Fruit fly (Drosophila melanogaster) whole organism, embryonic: ENCODE measurements around the gene Cpr.
A peak's percentile ranks its signal among the peaks of the same experiment; 100 is the strongest.

Source experiments
- ATbp ChIP-seq: fragments of 200-800 bp; sonication (Bioruptor generic); optimal IDR thresholded peaks from 2 replicates; lab custom pipeline; 2017; ENCODE audit warnings: missing biosample characterization, mild to moderate bottlenecking, missing genetic modification characterization, missing genetic modification reagents
- Abd-B ChIP-seq: fragments of 200-800 bp; sonication (Bioruptor generic); optimal IDR thresholded peaks from 2 replicates; lab custom pipeline; 2018; ENCODE audit warnings: missing biosample characterization, mild to moderate bottlenecking, missing genetic modification characterization, moderate library complexity
- Aef1 ChIP-seq: fragments of 200-800 bp; sonication (Bioruptor generic); IDR thresholded peaks from 3 replicates; pipeline ENCODE4 v1.3.6; 2022; ENCODE audit warnings: missing biosample characterization, missing genetic modification characterization
- CG10274 ChIP-seq: fragments of 200-800 bp; sonication (Bioruptor generic); optimal IDR thresholded peaks from 3 replicates; lab custom pipeline; 2017; ENCODE audit warnings: missing biosample characterization, mild to moderate bottlenecking, missing genetic modification characterization
- CG10431 ChIP-seq: fragments of 200-800 bp; sonication (Bioruptor generic); optimal IDR thresholded peaks from 3 replicates; lab custom pipeline; 2018; ENCODE audit warnings: missing biosample characterization, mild to moderate bottlenecking, missing genetic modification characterization
- CG11398 ChIP-seq: fragments of 200-800 bp; sonication (Bioruptor generic); optimal IDR thresholded peaks from 2 replicates; lab custom pipeline; 2016; ENCODE audit warnings: missing biosample characterization, missing genetic modification characterization
- CG1233 ChIP-seq: fragments of 200-800 bp; sonication (Bioruptor generic); optimal IDR thresholded peaks from 4 replicates; lab custom pipeline; 2018; ENCODE audit warnings: missing biosample characterization, mild to moderate bottlenecking, missing genetic modification characterization
- CG13894 ChIP-seq: fragments of 200-800 bp; sonication (Bioruptor generic); optimal IDR thresholded peaks from 3 replicates; lab custom pipeline; 2018; ENCODE audit warnings: missing biosample characterization, mild to moderate bottlenecking, missing genetic modification characterization, moderate library complexity
- CG14050 ChIP-seq: fragments of 200-800 bp; sonication (Bioruptor generic); IDR thresholded peaks from 3 replicates; pipeline ENCODE4 v1.3.6; 2022; ENCODE audit warnings: missing biosample characterization, missing genetic modification characterization
- CG14860 ChIP-seq: fragments of 200-800 bp; sonication (Bioruptor generic); IDR thresholded peaks from 3 replicates; pipeline ENCODE4 v1.3.6; 2022; ENCODE audit warnings: missing biosample characterization, missing genetic modification characterization; ENCODE audit not compliant: partially characterized antibody
- CG15073 ChIP-seq: fragments of 200-800 bp; sonication (Bioruptor generic); optimal IDR thresholded peaks from 2 replicates; lab custom pipeline; 2016; ENCODE audit warnings: missing biosample characterization, missing genetic modification characterization
- CG15696 ChIP-seq: fragments of 200-800 bp; sonication (Bioruptor generic); optimal IDR thresholded peaks from 2 replicates; lab custom pipeline; 2019; ENCODE audit warnings: missing biosample characterization, mild to moderate bottlenecking, missing genetic modification characterization, moderate library complexity
- CG16863 ChIP-seq: fragments of 200-800 bp; sonication (Bioruptor generic); optimal IDR thresholded peaks from 3 replicates; lab custom pipeline; 2016; ENCODE audit warnings: missing biosample characterization, missing genetic modification characterization
- CG18262 ChIP-seq: fragments of 200-800 bp; optimal IDR thresholded peaks from 3 replicates; lab custom pipeline; 2019; ENCODE audit warnings: missing biosample characterization, mild to moderate bottlenecking, missing genetic modification characterization, moderate library complexity
- CG2199 ChIP-seq: fragments of 200-800 bp; sonication (Bioruptor generic); IDR thresholded peaks from 3 replicates; pipeline ENCODE4 v1.3.6; 2022; ENCODE audit warnings: missing biosample characterization, missing genetic modification characterization
- CG3065 ChIP-seq: fragments of 200-800 bp; sonication (Bioruptor generic); optimal IDR thresholded peaks from 2 replicates; lab custom pipeline; 2016; ENCODE audit warnings: missing biosample characterization, missing genetic modification characterization
- CG31388 ChIP-seq: fragments of 200-800 bp; sonication (Bioruptor generic); optimal IDR thresholded peaks from 2 replicates; lab custom pipeline; 2016; ENCODE audit warnings: missing biosample characterization, missing genetic modification characterization
- CG4424 ChIP-seq: fragments of 200-800 bp; sonication (Bioruptor generic); optimal IDR thresholded peaks from 3 replicates; lab custom pipeline; 2016; ENCODE audit warnings: missing biosample characterization, missing genetic modification characterization
- CG6175 ChIP-seq: fragments of 200-800 bp; sonication (Bioruptor generic); IDR thresholded peaks from 3 replicates; pipeline ENCODE4 v1.3.6; 2022; ENCODE audit warnings: missing biosample characterization, missing genetic modification characterization
- CG6654 ChIP-seq: fragments of 200-800 bp; sonication (Bioruptor generic); optimal IDR thresholded peaks from 2 replicates; lab custom pipeline; 2017; ENCODE audit warnings: missing biosample characterization, mild to moderate bottlenecking, missing genetic modification characterization
- CG8290 ChIP-seq, 3 experiments: fragments of 200-800 bp; sonication (Bioruptor generic); optimal IDR thresholded peaks; 2 replicates each; lab custom pipeline; 2016 to 2019; ENCODE audit warnings: missing biosample characterization in 3 of 3, missing genetic modification characterization in 3 of 3, mild to moderate bottlenecking in 2 of 3, moderate library complexity in 1 of 3
- Eip74EF ChIP-seq, 2 experiments: fragments of 200-800 bp in 1 of 2; fragments of >200 bp in 1 of 2; sonication (Bioruptor generic) in 1 of 2; optimal IDR thresholded peaks; 2 replicates each; lab custom pipeline; 2017 to 2019; ENCODE audit warnings: missing biosample characterization in 2 of 2, missing genetic modification characterization in 2 of 2, mild to moderate bottlenecking in 1 of 2, moderate library complexity in 1 of 2
- HLH4C ChIP-seq: fragments of 200-800 bp; sonication (Bioruptor generic); IDR thresholded peaks from 3 replicates; pipeline ENCODE4 v1.3.6; 2022; ENCODE audit warnings: missing biosample characterization, missing genetic modification characterization; ENCODE audit not compliant: partially characterized antibody
- HmgD ChIP-seq: fragments of 200-800 bp; sonication (Bioruptor generic); optimal IDR thresholded peaks from 3 replicates; lab custom pipeline; 2016; ENCODE audit warnings: missing biosample characterization, missing genetic modification characterization
- Med ChIP-seq: fragments of 200-800 bp; sonication (Bioruptor generic); peaks from one replicate; lab custom pipeline; 2016; ENCODE audit warnings: missing biosample characterization, missing genetic modification characterization, mild to moderate bottlenecking, inconsistent platforms, moderate library complexity
- Oli ChIP-seq: fragments of 200-800 bp; sonication (Bioruptor generic); optimal IDR thresholded peaks from 2 replicates; lab custom pipeline; 2018; ENCODE audit warnings: missing biosample characterization, mild to moderate bottlenecking, missing genetic modification characterization, moderate library complexity
- Stat92E ChIP-seq, 3 experiments: fragments of >200 bp in 2 of 3; fragments of 200-800 bp in 1 of 3; sonication (Bioruptor generic) in 1 of 3; optimal IDR thresholded peaks; 2 replicates each; lab custom pipeline; 2017 to 2019; ENCODE audit warnings: missing biosample characterization in 3 of 3, missing genetic modification characterization in 3 of 3, mild to moderate bottlenecking in 1 of 3, moderate library complexity in 1 of 3
- ci ChIP-seq: fragments of 200-800 bp; sonication (Bioruptor generic); IDR thresholded peaks from 3 replicates; pipeline ENCODE4 v1.3.6; 2022; ENCODE audit warnings: missing biosample characterization, missing genetic modification characterization
- exex ChIP-seq: fragments of 200-800 bp; sonication (Bioruptor generic); optimal IDR thresholded peaks from 4 replicates; lab custom pipeline; 2018; ENCODE audit warnings: missing biosample characterization, mild to moderate bottlenecking, missing genetic modification characterization, moderate library complexity
- fd102C ChIP-seq: fragments of 200-800 bp; sonication (Bioruptor generic); optimal IDR thresholded peaks from 2 replicates; lab custom pipeline; 2018; ENCODE audit warnings: missing biosample characterization, mild to moderate bottlenecking, missing genetic modification characterization, moderate library complexity
- fru ChIP-seq: fragments of >200 bp; optimal IDR thresholded peaks from 2 replicates; lab custom pipeline; 2017
- grau ChIP-seq: fragments of 200-800 bp; optimal IDR thresholded peaks from 3 replicates; lab custom pipeline; 2019; ENCODE audit warnings: missing biosample characterization, mild to moderate bottlenecking, missing genetic modification characterization, moderate library complexity
- gsb ChIP-seq: fragments of 200-800 bp; sonication (Bioruptor generic); IDR thresholded peaks from 2 replicates; pipeline ENCODE4 v1.3.6; 2022; ENCODE audit warnings: missing biosample characterization, missing genetic modification characterization
- kah ChIP-seq: fragments of 200-800 bp; sonication (Bioruptor generic); optimal IDR thresholded peaks from 2 replicates; lab custom pipeline; 2018; ENCODE audit warnings: missing biosample characterization, mild to moderate bottlenecking, missing genetic modification characterization
- otp ChIP-seq: fragments of 200-800 bp; sonication (Bioruptor generic); IDR thresholded peaks from 3 replicates; pipeline ENCODE4, ENCODE4 v1.3.6; 2022; ENCODE audit warnings: missing biosample characterization, missing genetic modification characterization
- pb ChIP-seq: fragments of 200-800 bp; sonication (Bioruptor generic); optimal IDR thresholded peaks from 3 replicates; lab custom pipeline; 2016; ENCODE audit warnings: missing biosample characterization, missing genetic modification characterization
- peb ChIP-seq: fragments of 200-800 bp; sonication (Bioruptor generic); IDR thresholded peaks from 2 replicates; pipeline ENCODE4 v1.3.6; 2022; ENCODE audit warnings: missing biosample characterization, missing genetic modification characterization
- pzg ChIP-seq: fragments of 200-800 bp; sonication (Bioruptor generic); optimal IDR thresholded peaks from 3 replicates; lab custom pipeline; 2018; ENCODE audit warnings: missing biosample characterization, mild to moderate bottlenecking, missing genetic modification characterization, moderate library complexity
- ranshi ChIP-seq: fragments of 200-800 bp; sonication (Bioruptor generic); IDR thresholded peaks from 2 replicates; pipeline ENCODE4 v1.3.6; 2022; ENCODE audit warnings: missing biosample characterization, missing genetic modification characterization
- rib ChIP-seq: fragments of 200-800 bp; sonication (Bioruptor generic); IDR thresholded peaks from 2 replicates; pipeline ENCODE4 v1.3.6; 2022; ENCODE audit warnings: missing biosample characterization, missing genetic modification characterization
- run ChIP-seq: fragments of 200-800 bp; sonication (Bioruptor generic); optimal IDR thresholded peaks from 3 replicates; lab custom pipeline; 2018; ENCODE audit warnings: missing biosample characterization, mild to moderate bottlenecking, missing genetic modification characterization
- slou ChIP-seq: fragments of 200-800 bp; sonication (Bioruptor generic); optimal IDR thresholded peaks from 3 replicates; lab custom pipeline; 2016; ENCODE audit warnings: missing biosample characterization, missing genetic modification characterization
- ssp ChIP-seq: fragments of 200-800 bp; sonication (Bioruptor generic); IDR thresholded peaks from 2 replicates; pipeline ENCODE4 v1.3.6; 2022; ENCODE audit warnings: missing biosample characterization, missing genetic modification characterization
- tap ChIP-seq: fragments of 200-800 bp; optimal IDR thresholded peaks from 3 replicates; lab custom pipeline; 2019; ENCODE audit warnings: missing biosample characterization, mild to moderate bottlenecking, missing genetic modification characterization, moderate library complexity
- tin ChIP-seq: fragments of 200-800 bp; sonication (Bioruptor generic); optimal IDR thresholded peaks from 3 replicates; lab custom pipeline; 2016; ENCODE audit warnings: missing biosample characterization, missing genetic modification characterization
- trem ChIP-seq: fragments of 200-800 bp; optimal IDR thresholded peaks from 3 replicates; lab custom pipeline; 2019; ENCODE audit warnings: missing biosample characterization, mild to moderate bottlenecking, missing genetic modification characterization, moderate library complexity
- twi ChIP-seq: fragments of 200-800 bp; optimal IDR thresholded peaks from 2 replicates; lab custom pipeline; 2019; ENCODE audit warnings: missing biosample characterization, mild to moderate bottlenecking, missing genetic modification characterization, moderate library complexity
- zen ChIP-seq: fragments of 200-800 bp; sonication (Bioruptor generic); optimal IDR thresholded peaks from 3 replicates; lab custom pipeline; 2018; ENCODE audit warnings: missing biosample characterization, mild to moderate bottlenecking, missing genetic modification characterization, moderate library complexity

The Cpr gene

dm6 chr2L:6350984-6351808, 12.6 kb downstream of the Cpr start, which contains the start of gene CG9498 (continued):
- TF ChIP-seq CG15696: peak; percentile 57
- no peak for TF ChIP-seq HLH4C
- peak; percentile 21 for TF ChIP-seq CG8290 (GFP tag; optimal IDR thresholded peaks at IDR 0.05; lab: Kevin White, UChicago)
- peak in 1 of 2 experiments; percentile 9 for TF ChIP-seq CG8290 (tag; optimal IDR thresholded peaks at IDR 0.05; lab: Kevin White, UChicago)
- no peak; the same call in 2 of the 3 replicates for TF ChIP-seq CG14860 (GFP tag; lab: Robert Waterston, UW)
- TF ChIP-seq Aef1 (GFP tag; lab: Robert Waterston, UW): peak; percentile 50; the same call in 2 of the 3 replicates
- peak; percentile 73 for TF ChIP-seq Med (GFP tag; lab: Kevin White, UChicago)
- TF ChIP-seq CG16863 (GFP tag; lab: Kevin White, UChicago): no peak
- TF ChIP-seq Eip74EF (GFP tag; optimal IDR thresholded peaks at IDR 0.05; lab: Kevin White, UChicago): peak in 1 of 2 experiments; percentile 69
- TF ChIP-seq fd102C (GFP tag; lab: Kevin White, UChicago): no peak
- no peak for TF ChIP-seq fru (lab: Kevin White, UChicago)
- peak; percentile 62; the same call in 1 of the 2 replicates for TF ChIP-seq ranshi (GFP tag; lab: Robert Waterston, UW)
- TF ChIP-seq CG2199 (GFP tag; lab: Robert Waterston, UW): no peak
- peak; percentile 79 for TF ChIP-seq Oli (tag; lab: Kevin White, UChicago)
- TF ChIP-seq CG31388 (GFP tag; lab: Kevin White, UChicago): peak; percentile 9
- peak; percentile 15; the same call in 1 of the 3 replicates for TF ChIP-seq ci (GFP tag; lab: Robert Waterston, UW)
- TF ChIP-seq run: peak; percentile 71
- no peak for TF ChIP-seq CG10431 (GFP tag; lab: Kevin White, UChicago)
- TF ChIP-seq HmgD (GFP tag; lab: Kevin White, UChicago): no peak
- TF ChIP-seq ssp (GFP tag; lab: Robert Waterston, UW): no peak; the same call in 1 of the 2 replicates
- peak; percentile 57 for TF ChIP-seq kah (GFP tag; lab: Kevin White, UChicago)
- no peak for TF ChIP-seq Stat92E (GFP tag; optimal IDR thresholded peaks at IDR 0.05; lab: Kevin White, UChicago)
- peak; percentile 66 for TF ChIP-seq Abd-B (GFP tag; lab: Kevin White, UChicago)
- peak; percentile 92 for TF ChIP-seq CG13894 (tag; lab: Kevin White, UChicago)
- TF ChIP-seq CG11398 (GFP tag; lab: Kevin White, UChicago): no peak
- peak; percentile 33 for TF ChIP-seq twi (tag; lab: Kevin White, UChicago)
- TF ChIP-seq trem (tag; lab: Kevin White, UChicago): peak; percentile 40
- TF ChIP-seq peb (GFP tag; lab: Robert Waterston, UW): peak; percentile 80
- peak; percentile 74 for TF ChIP-seq CG4424 (GFP tag; lab: Kevin White, UChicago)
- TF ChIP-seq tap (tag; lab: Kevin White, UChicago): peak; percentile 78
- TF ChIP-seq CG10274 (GFP tag; lab: Kevin White, UChicago): peak; percentile 72
- peak; percentile 95 for TF ChIP-seq exex
- no peak for TF ChIP-seq CG3065 (GFP tag; lab: Kevin White, UChicago)
- peak; percentile 58 for TF ChIP-seq CG6654 (GFP tag; lab: Kevin White, UChicago)
- TF ChIP-seq CG1233: peak; percentile 57
- TF ChIP-seq pb (GFP tag; lab: Kevin White, UChicago): no peak
- peak; percentile 1 for TF ChIP-seq pzg (GFP tag; lab: Kevin White, UChicago)
- TF ChIP-seq CG15073 (GFP tag; lab: Kevin White, UChicago): no peak
- peak; percentile 15 for TF ChIP-seq tin
- TF ChIP-seq slou: peak; percentile 68
- TF ChIP-seq CG18262 (tag; lab: Kevin White, UChicago): peak; percentile 83
- TF ChIP-seq gsb (GFP tag; lab: Robert Waterston, UW): peak; percentile 78; the same call in 1 of the 2 replicates
- peak; percentile 36 for TF ChIP-seq zen (tag; lab: Kevin White, UChicago)
- no peak for TF ChIP-seq otp (GFP tag; lab: Robert Waterston, UW)
- TF ChIP-seq CG14050 (GFP tag; lab: Robert Waterston, UW): peak; percentile 61; the same call in 2 of the 3 replicates
- no peak for TF ChIP-seq rib (GFP tag; lab: Robert Waterston, UW)
- peak; percentile 70 for TF ChIP-seq ATbp (GFP tag; lab: Kevin White, UChicago)
- peak; percentile 60; the same call in 2 of the 3 replicates for TF ChIP-seq CG6175 (GFP tag; lab: Robert Waterston, UW)
- TF ChIP-seq grau (tag; lab: Kevin White, UChicago): peak; percentile 91
